Fruit fly (Drosophila melanogaster) whole organism, embryonic: ENCODE data around the gene CG10343.

Experiments used
- Adf1 ChIP-seq: fragments of 200-800 bp; sonication (Bioruptor generic); IDR thresholded peaks from 2 replicates; pipeline ENCODE4 v1.3.6; 2022; ENCODE audit warnings: missing biosample characterization, missing genetic modification characterization
- CG11247 ChIP-seq: fragments of 200-800 bp; sonication (Bioruptor generic); IDR thresholded peaks from 2 replicates; pipeline ENCODE4 v1.3.6; 2022; ENCODE audit warnings: missing biosample characterization, missing genetic modification characterization
- CG11560 ChIP-seq: fragments of 200-800 bp; sonication (Bioruptor generic); IDR thresholded peaks from 3 replicates; pipeline ENCODE4 v1.3.6; 2022; ENCODE audit warnings: missing biosample characterization, missing genetic modification characterization
- CG14710 ChIP-seq: fragments of 200-800 bp; sonication (Bioruptor generic); optimal IDR thresholded peaks from 3 replicates; lab custom pipeline; 2019; ENCODE audit warnings: missing biosample characterization, mild to moderate bottlenecking, missing genetic modification characterization, moderate library complexity
- CG15011 ChIP-seq: fragments of 200-800 bp; sonication (Bioruptor generic); optimal IDR thresholded peaks from 3 replicates; lab custom pipeline; 2018; ENCODE audit warnings: missing biosample characterization, mild to moderate bottlenecking, missing genetic modification characterization
- CG18262 ChIP-seq: fragments of 200-800 bp; optimal IDR thresholded peaks from 3 replicates; lab custom pipeline; 2019; ENCODE audit warnings: missing biosample characterization, mild to moderate bottlenecking, missing genetic modification characterization, moderate library complexity
- CG3163 ChIP-seq: fragments of 200-800 bp; sonication (Bioruptor generic); optimal IDR thresholded peaks from 3 replicates; lab custom pipeline; 2016; ENCODE audit warnings: missing biosample characterization, missing genetic modification characterization
- CG32532 ChIP-seq: fragments of 200-800 bp; sonication (Bioruptor generic); IDR thresholded peaks from 2 replicates; pipeline ENCODE4 v1.3.6; 2022; ENCODE audit warnings: missing biosample characterization, missing genetic modification characterization
- CG4282 ChIP-seq: fragments of 200-800 bp; sonication (Bioruptor generic); optimal IDR thresholded peaks from 2 replicates; lab custom pipeline; 2016; ENCODE audit warnings: missing biosample characterization, missing genetic modification characterization
- CG4404 ChIP-seq: fragments of 200-800 bp; sonication (Bioruptor generic); IDR thresholded peaks from 2 replicates; pipeline ENCODE4 v1.3.6; 2022; ENCODE audit warnings: missing biosample characterization, missing genetic modification characterization
- CG5180 ChIP-seq: fragments of 200-800 bp; sonication (Bioruptor generic); optimal IDR thresholded peaks from 3 replicates; lab custom pipeline; 2017; ENCODE audit warnings: missing biosample characterization, missing genetic modification characterization, mild to moderate bottlenecking, moderate library complexity, missing genetic modification reagents
- CG5953 ChIP-seq: fragments of 200-800 bp; sonication (Bioruptor generic); IDR thresholded peaks from 2 replicates; pipeline ENCODE4 v1.3.6; 2022; ENCODE audit warnings: missing biosample characterization, missing genetic modification characterization
- CG6689 ChIP-seq: fragments of 200-800 bp; sonication (Bioruptor generic); IDR thresholded peaks from 2 replicates; pipeline ENCODE4 v1.3.6; 2022; ENCODE audit warnings: missing biosample characterization, missing genetic modification characterization
- CG6791 ChIP-seq: fragments of 200-800 bp; sonication (Bioruptor generic); IDR thresholded peaks from 3 replicates; pipeline ENCODE4 v1.3.6; 2022; ENCODE audit warnings: missing biosample characterization, missing genetic modification characterization; ENCODE audit not compliant: partially characterized antibody
- CG6813 ChIP-seq: fragments of 200-800 bp; sonication (Bioruptor generic); optimal IDR thresholded peaks from 2 replicates; lab custom pipeline; 2017; ENCODE audit warnings: missing biosample characterization, missing genetic modification characterization, mild to moderate bottlenecking, moderate library complexity, missing genetic modification reagents
- CG7786 ChIP-seq: fragments of 200-800 bp; sonication (Bioruptor generic); optimal IDR thresholded peaks from 2 replicates; lab custom pipeline; 2016; ENCODE audit warnings: missing biosample characterization, missing genetic modification characterization
- Dll ChIP-seq: fragments of 200-800 bp; sonication (Bioruptor generic); IDR thresholded peaks from 4 replicates; pipeline ENCODE4 v1.3.6; 2022; ENCODE audit warnings: missing biosample characterization, missing genetic modification characterization; ENCODE audit not compliant: partially characterized antibody
- HLH3B ChIP-seq: fragments of 200-800 bp; sonication (Bioruptor generic); IDR thresholded peaks from 2 replicates; pipeline ENCODE4 v1.3.6; 2022; ENCODE audit warnings: missing biosample characterization, missing genetic modification characterization
- HLHmδ ChIP-seq: fragments of 200-800 bp; sonication (Bioruptor generic); optimal IDR thresholded peaks from 2 replicates; lab custom pipeline; 2018; ENCODE audit warnings: missing biosample characterization, mild to moderate bottlenecking, missing genetic modification characterization, moderate library complexity
- Kr ChIP-seq: fragments of 200-800 bp; sonication (Bioruptor generic); optimal IDR thresholded peaks from 2 replicates; lab custom pipeline; 2017; ENCODE audit warnings: missing biosample characterization, mild to moderate bottlenecking, missing genetic modification characterization
- MTF-1 ChIP-seq: fragments of 200-800 bp; sonication (Bioruptor generic); optimal IDR thresholded peaks from 2 replicates; lab custom pipeline; 2018; ENCODE audit warnings: missing biosample characterization, mild to moderate bottlenecking, missing genetic modification characterization, borderline replicate concordance
- Med ChIP-seq: fragments of 200-800 bp; sonication (Bioruptor generic); peaks from one replicate; lab custom pipeline; 2016; ENCODE audit warnings: missing biosample characterization, missing genetic modification characterization, mild to moderate bottlenecking, inconsistent platforms, moderate library complexity
- NFAT ChIP-seq: fragments of 200-800 bp; sonication (Bioruptor generic); IDR thresholded peaks from 2 replicates; pipeline ENCODE4 v1.3.6; 2022; ENCODE audit warnings: missing biosample characterization, missing genetic modification characterization
- Nf-YA ChIP-seq: fragments of 200-800 bp; sonication (Bioruptor generic); IDR thresholded peaks from 2 replicates; pipeline ENCODE4 v1.3.6; 2022; ENCODE audit warnings: missing biosample characterization, missing genetic modification characterization
- Nf-YB ChIP-seq: fragments of 200-800 bp; sonication (Bioruptor generic); optimal IDR thresholded peaks from 3 replicates; lab custom pipeline; 2019; ENCODE audit warnings: missing biosample characterization, mild to moderate bottlenecking, missing genetic modification characterization, moderate library complexity
- Oli ChIP-seq: fragments of 200-800 bp; sonication (Bioruptor generic); optimal IDR thresholded peaks from 2 replicates; lab custom pipeline; 2018; ENCODE audit warnings: missing biosample characterization, mild to moderate bottlenecking, missing genetic modification characterization, moderate library complexity
- Rfx ChIP-seq: fragments of 200-800 bp; sonication (Bioruptor generic); IDR thresholded peaks from 2 replicates; pipeline ENCODE4 v1.3.6; 2022; ENCODE audit warnings: missing biosample characterization, missing genetic modification characterization
- Sox102F ChIP-seq: fragments of 200-800 bp; sonication (Bioruptor generic); optimal IDR thresholded peaks from 2 replicates; lab custom pipeline; 2018; ENCODE audit warnings: missing biosample characterization, mild to moderate bottlenecking, missing genetic modification characterization, moderate library complexity
- Trl ChIP-seq, 3 experiments: fragments of >200 bp in 2 of 3; fragments of 200-800 bp in 1 of 3; sonication (Bioruptor generic) in 1 of 3; optimal IDR thresholded peaks; 2 replicates in 1 of 3; 3 replicates in 2 of 3; lab custom pipeline; 2016 to 2017; ENCODE audit warnings: missing biosample characterization in 1 of 3, missing genetic modification characterization in 1 of 3
- Xbp1 ChIP-seq: fragments of 200-800 bp; sonication (Bioruptor generic); optimal IDR thresholded peaks from 3 replicates; lab custom pipeline; 2016; ENCODE audit warnings: missing biosample characterization, mild to moderate bottlenecking, missing genetic modification characterization
- bowl ChIP-seq: fragments of 200-800 bp; sonication (Bioruptor generic); IDR thresholded peaks from 2 replicates; pipeline ENCODE4 v1.3.6; 2022; ENCODE audit warnings: missing biosample characterization, missing genetic modification characterization
- cas ChIP-seq: fragments of 200-800 bp; sonication (Bioruptor generic); IDR thresholded peaks from 2 replicates; pipeline ENCODE4 v1.3.6; 2022; ENCODE audit warnings: missing biosample characterization, missing genetic modification characterization
- dpn ChIP-seq, 2 experiments: fragments of 200-800 bp; sonication (Bioruptor generic); optimal IDR thresholded peaks; 3 replicates each; lab custom pipeline; 2016; ENCODE audit warnings: missing biosample characterization in 2 of 2, missing genetic modification characterization in 2 of 2
- ems ChIP-seq: fragments of 200-800 bp; sonication (Bioruptor generic); optimal IDR thresholded peaks from 3 replicates; lab custom pipeline; 2016; ENCODE audit warnings: missing biosample characterization, missing genetic modification characterization
- ham ChIP-seq: fragments of 200-800 bp; sonication (Bioruptor generic); IDR thresholded peaks from 2 replicates; pipeline ENCODE4 v1.3.6; 2022; ENCODE audit warnings: missing biosample characterization, missing genetic modification characterization
- hth ChIP-seq: fragments of >200 bp; optimal IDR thresholded peaks from 2 replicates; lab custom pipeline; 2017; ENCODE audit warnings: inconsistent platforms
- kah ChIP-seq: fragments of 200-800 bp; sonication (Bioruptor generic); optimal IDR thresholded peaks from 2 replicates; lab custom pipeline; 2018; ENCODE audit warnings: missing biosample characterization, mild to moderate bottlenecking, missing genetic modification characterization
- kni ChIP-seq: fragments of 200-800 bp; sonication (Bioruptor generic); optimal IDR thresholded peaks from 3 replicates; lab custom pipeline; 2017; ENCODE audit warnings: mild to moderate bottlenecking, missing biosample characterization, missing genetic modification reagents, missing genetic modification characterization
- lola ChIP-seq, 3 experiments: fragments of >200 bp in 2 of 3; fragments of 200-800 bp in 1 of 3; sonication (Bioruptor generic) in 1 of 3; optimal IDR thresholded peaks; 2 replicates each; lab custom pipeline; 2017 to 2019; ENCODE audit warnings: missing biosample characterization in 3 of 3, missing genetic modification characterization in 3 of 3, mild to moderate bottlenecking in 1 of 3, moderate library complexity in 1 of 3
- pan ChIP-seq, 4 experiments: fragments of >200 bp in 3 of 4; fragments of 200-800 bp in 1 of 4; sonication (Bioruptor generic) in 1 of 4; optimal IDR thresholded peaks in 3 of 4; IDR thresholded peaks in 1 of 4; 2 replicates each; pipeline versions ENCODE4 v1.3.6 to Lab custom; 2017 to 2022; ENCODE audit warnings: missing biosample characterization in 2 of 4, missing genetic modification characterization in 2 of 4, mixed read lengths in 1 of 4
- run ChIP-seq: fragments of 200-800 bp; sonication (Bioruptor generic); optimal IDR thresholded peaks from 3 replicates; lab custom pipeline; 2018; ENCODE audit warnings: missing biosample characterization, mild to moderate bottlenecking, missing genetic modification characterization
- sd ChIP-seq: fragments of 200-800 bp; sonication (Bioruptor generic); optimal IDR thresholded peaks from 3 replicates; lab custom pipeline; 2018; ENCODE audit warnings: missing biosample characterization, mild to moderate bottlenecking, missing genetic modification characterization, moderate library complexity
- sima ChIP-seq: fragments of 200-800 bp; sonication (Bioruptor generic); optimal IDR thresholded peaks from 2 replicates; lab custom pipeline; 2016; ENCODE audit warnings: missing biosample characterization, missing genetic modification characterization
- sisA ChIP-seq: fragments of 200-800 bp; sonication (Bioruptor generic); IDR thresholded peaks from 2 replicates; pipeline ENCODE4 v1.3.6; 2022; ENCODE audit warnings: missing biosample characterization, missing genetic modification characterization
- slbo ChIP-seq: fragments of 200-800 bp; sonication (Bioruptor generic); IDR thresholded peaks from 2 replicates; pipeline ENCODE4 v1.3.6; 2022; ENCODE audit warnings: missing biosample characterization, missing genetic modification characterization
- stc ChIP-seq: fragments of 200-800 bp; sonication (Bioruptor generic); IDR thresholded peaks from 2 replicates; pipeline ENCODE4 v1.3.6; 2022; ENCODE audit warnings: missing biosample characterization, missing genetic modification characterization
- sug ChIP-seq: fragments of 200-800 bp; optimal IDR thresholded peaks from 2 replicates; lab custom pipeline; 2019; ENCODE audit warnings: missing biosample characterization, mild to moderate bottlenecking, missing genetic modification characterization, moderate library complexity
- tna ChIP-seq: fragments of 200-800 bp; sonication (Bioruptor generic); IDR thresholded peaks from 2 replicates; pipeline ENCODE4 v1.3.6; 2022; ENCODE audit warnings: missing biosample characterization, missing genetic modification characterization; ENCODE audit not compliant: partially characterized antibody
- unpg ChIP-seq: fragments of 200-800 bp; sonication (Bioruptor generic); optimal IDR thresholded peaks from 3 replicates; lab custom pipeline; 2018; ENCODE audit warnings: missing biosample characterization, mild to moderate bottlenecking, missing genetic modification characterization, moderate library complexity

Gene CG10343

DNA sequence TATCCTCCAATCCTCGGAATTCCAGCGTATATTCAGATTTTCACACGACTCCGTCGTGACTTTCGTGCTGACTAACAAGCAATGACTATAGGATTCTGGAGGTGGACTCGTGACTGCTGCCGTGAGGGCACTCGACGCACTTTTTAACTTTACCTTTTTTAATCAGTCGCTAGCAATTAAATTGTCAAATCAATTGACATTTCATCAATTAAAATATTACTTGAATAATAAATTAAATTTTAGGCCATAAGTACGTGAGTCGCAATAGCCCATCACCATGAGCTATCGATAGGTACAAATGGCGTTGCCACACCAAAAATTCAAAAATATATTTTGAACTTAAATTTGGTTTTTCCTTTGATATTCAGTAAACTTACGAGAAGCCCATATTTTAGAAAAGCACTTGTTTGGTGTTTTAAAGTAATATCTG, 2.4 kb downstream of the CG10343 start, which contains the start of gene Jwa (continued):
- peak; percentile 91 for TF ChIP-seq Oli (tag; lab: Kevin White, UChicago)
- peak; percentile 88 for TF ChIP-seq ham (GFP tag; lab: Robert Waterston, UW)
- peak; percentile 98 for TF ChIP-seq Med (GFP tag; lab: Kevin White, UChicago)
- TF ChIP-seq MTF-1 (GFP tag; lab: Kevin White, UChicago): no peak
- TF ChIP-seq stc (GFP tag; lab: Robert Waterston, UW): peak; percentile 78
- TF ChIP-seq cas (GFP tag; lab: Robert Waterston, UW): peak; percentile 92
- TF ChIP-seq pan (optimal IDR thresholded peaks at IDR 0.05; lab: Kevin White, UChicago): no peak
- TF ChIP-seq pan (GFP tag; optimal IDR thresholded peaks at IDR 0.05 in 1 of 2, IDR thresholded peaks at IDR 0.05 in 1 of 2): peak in 1 of 2 experiments; percentile 87
- peak; percentile 89 to 98 for TF ChIP-seq dpn (GFP tag; optimal IDR thresholded peaks at IDR 0.05; lab: Kevin White, UChicago)
- TF ChIP-seq CG4404 (GFP tag; lab: Robert Waterston, UW): peak; percentile 94
- peak; percentile 31 for TF ChIP-seq run (tag; lab: Kevin White, UChicago)
- TF ChIP-seq bowl (GFP tag; lab: Robert Waterston, UW): peak; percentile 90
- peak; percentile 95 for TF ChIP-seq tna
- peak; percentile 82 for TF ChIP-seq CG4282 (GFP tag; lab: Kevin White, UChicago)
- no peak for TF ChIP-seq Kr (GFP tag; lab: Kevin White, UChicago)
- peak; percentile 98 for TF ChIP-seq slbo (GFP tag; lab: Robert Waterston, UW)
- peak; percentile 97 for TF ChIP-seq Sox102F
- TF ChIP-seq ems (GFP tag; lab: Kevin White, UChicago): peak; percentile 93
- no peak for TF ChIP-seq HLHmδ (GFP tag; lab: Kevin White, UChicago)
- TF ChIP-seq kah (GFP tag; lab: Kevin White, UChicago): no peak
- peak; percentile 97 for TF ChIP-seq CG6791
- TF ChIP-seq Rfx (GFP tag; lab: Robert Waterston, UW): peak; percentile 94
- peak; percentile 94 for TF ChIP-seq HLH3B
- TF ChIP-seq CG6689 (GFP tag; lab: Robert Waterston, UW): peak; percentile 90
- TF ChIP-seq CG7786: peak; percentile 94
- no peak for TF ChIP-seq CG15011
- TF ChIP-seq CG18262: peak; percentile 81
- TF ChIP-seq CG5953 (GFP tag; lab: Robert Waterston, UW): peak; percentile 95
- no peak for TF ChIP-seq hth
- TF ChIP-seq kni (GFP tag; lab: Kevin White, UChicago): peak; percentile 30
- peak; percentile 87 for TF ChIP-seq CG11247 (GFP tag; lab: Robert Waterston, UW)
- peak; percentile 71; the same call in 2 of the 3 replicates for TF ChIP-seq CG11560 (tag; lab: Robert Waterston, UW)
- TF ChIP-seq lola (GFP tag; optimal IDR thresholded peaks at IDR 0.05; lab: Kevin White, UChicago): peak in 1 of 3 experiments; percentile 95
- TF ChIP-seq sima (GFP tag; lab: Kevin White, UChicago): peak; percentile 56
- TF ChIP-seq CG14710: peak; percentile 88
- TF ChIP-seq Dll (GFP tag; lab: Robert Waterston, UW): peak; percentile 100
- TF ChIP-seq Nf-YA: peak; percentile 67
- TF ChIP-seq unpg (GFP tag; lab: Kevin White, UChicago): peak; percentile 97
- peak; percentile 96 for TF ChIP-seq sisA (GFP tag; lab: Robert Waterston, UW)
- peak; percentile 91 for TF ChIP-seq sug
- peak; percentile 78 for TF ChIP-seq CG3163 (GFP tag; lab: Kevin White, UChicago)
- TF ChIP-seq Nf-YB: peak; percentile 80
- TF ChIP-seq CG32532: peak; percentile 92
- TF ChIP-seq Trl (optimal IDR thresholded peaks at IDR 0.05; lab: Kevin White, UChicago): no peak
- peak; percentile 89 for TF ChIP-seq Trl (GFP tag; optimal IDR thresholded peaks at IDR 0.05; lab: Kevin White, UChicago)
- peak; percentile 92 for TF ChIP-seq NFAT (GFP tag; lab: Robert Waterston, UW)
- TF ChIP-seq CG5180: peak; percentile 43
- peak; percentile 85 for TF ChIP-seq sd (tag; lab: Kevin White, UChicago)
- TF ChIP-seq CG6813 (GFP tag; lab: Kevin White, UChicago): no peak
- peak; percentile 72 for TF ChIP-seq Adf1 (GFP tag; lab: Robert Waterston, UW)
- TF ChIP-seq Xbp1 (GFP tag; lab: Kevin White, UChicago): peak; percentile 93
